Fruit fly (Drosophila melanogaster) Kc167 (cell line): ENCODE data around the gene MED11.

Source experiments
- Myc ChIP-seq: fragments of >200 bp; optimal IDR thresholded peaks from 2 replicates; lab custom pipeline; 2017; ENCODE audit warnings: missing external identifiers
- h ChIP-seq: fragments of >200 bp; optimal IDR thresholded peaks from 3 replicates; lab custom pipeline; 2018; ENCODE audit warnings: missing external identifiers

dm6 chr3L:18765657-18766592, 20.3 kb downstream of the MED11 start:
- no peak for TF ChIP-seq Myc
- no peak for TF ChIP-seq h (lab: Kevin White, UChicago)
